Worm (Caenorhabditis elegans) whole organism, late embryonic: ENCODE measurements around the gene mpst-7.

ENCODE experiments used
- ahr-1 ChIP-seq: sonication (generic microtip); optimal IDR thresholded peaks from 2 replicates; lab custom pipeline; 2016; ENCODE audit warnings: missing genetic modification characterization, missing compliant biosample characterization
- ama-1 ChIP-seq: fragments of 150-350 bp; optimal IDR thresholded peaks from 2 replicates; lab custom pipeline; 2014
- elt-4 ChIP-seq: sonication (generic microtip); optimal IDR thresholded peaks from 2 replicates; lab custom pipeline; 2016; ENCODE audit warnings: missing genetic modification characterization, missing compliant biosample characterization
- hlh-13 ChIP-seq: fragments of 200-800 bp; sonication (Bioruptor generic); optimal IDR thresholded peaks from 2 replicates; lab custom pipeline; 2018; ENCODE audit warnings: mild to moderate bottlenecking, missing genetic modification characterization, missing compliant biosample characterization
- tbx-7 ChIP-seq: sonication (generic microtip); optimal IDR thresholded peaks from 2 replicates; lab custom pipeline; 2016; ENCODE audit warnings: missing genotype, missing genetic modification characterization, missing compliant biosample characterization

ce11 chrV:12999559-12999958, 38.6 kb upstream of the mpst-7 start, which contains the start of gene far-4:
- TF ChIP-seq hlh-13 (GFP tag; lab: Kevin White, UChicago) (no peak), ahr-1 (no peak), ama-1 (lab: Kevin White, UChicago) (no peak), elt-4 (tag; lab: Kevin White, UChicago) (no peak), tbx-7 (no peak)
